Fruit fly (Drosophila melanogaster) whole organism, wandering third instar larva: ENCODE measurements around the gene CG7600.

Experiments used
- Abd-B ChIP-seq: fragments of >200 bp; optimal IDR thresholded peaks from 2 replicates; lab custom pipeline; 2017; ENCODE audit warnings: missing biosample characterization, missing genetic modification characterization
- CG32264 ChIP-seq: fragments of 200-800 bp; sonication (Bioruptor generic); optimal IDR thresholded peaks from 2 replicates; lab custom pipeline; 2016; ENCODE audit warnings: missing biosample characterization, missing genetic modification characterization
- CG9705 ChIP-seq: fragments of 200-800 bp; sonication (Bioruptor generic); optimal IDR thresholded peaks from 2 replicates; lab custom pipeline; 2018; ENCODE audit warnings: missing biosample characterization, mild to moderate bottlenecking, missing genetic modification characterization
- CrebA ChIP-seq: fragments of 200-800 bp; sonication (Bioruptor generic); optimal IDR thresholded peaks from 2 replicates; lab custom pipeline; 2016; ENCODE audit warnings: missing biosample characterization, mild to moderate bottlenecking, missing genetic modification characterization, borderline replicate concordance
- Dfd ChIP-seq: fragments of >200 bp; optimal IDR thresholded peaks from 2 replicates; lab custom pipeline; 2017; ENCODE audit warnings: missing biosample characterization, missing genetic modification characterization
- Dif ChIP-seq: fragments of 200-275, 200-300 bp; sonication (Bioruptor generic); optimal IDR thresholded peaks from 2 replicates; lab custom pipeline; 2018; ENCODE audit warnings: missing biosample characterization, missing genetic modification characterization; ENCODE audit not compliant: partially characterized antibody
- GATAd ChIP-seq: sonication (Bioruptor generic); optimal IDR thresholded peaks from 2 replicates; lab custom pipeline; 2016; ENCODE audit warnings: missing biosample characterization, missing genetic modification characterization
- HLH106 ChIP-seq: fragments of 200-800 bp; optimal IDR thresholded peaks from 3 replicates; lab custom pipeline; 2019; ENCODE audit warnings: missing biosample characterization, mild to moderate bottlenecking, missing genetic modification characterization, moderate library complexity
- Hnf4 ChIP-seq: fragments of 200-800 bp; sonication (Bioruptor generic); optimal IDR thresholded peaks from 2 replicates; lab custom pipeline; 2016; ENCODE audit warnings: missing biosample characterization, mild to moderate bottlenecking, missing genetic modification characterization
- Hr78 ChIP-seq: fragments of >200 bp; optimal IDR thresholded peaks from 2 replicates; lab custom pipeline; 2017; ENCODE audit warnings: missing biosample characterization, missing genetic modification characterization
- Hr83 ChIP-seq: fragments of 200-300 bp; sonication (Bioruptor generic); optimal IDR thresholded peaks from 2 replicates; lab custom pipeline; 2016; ENCODE audit warnings: missing biosample characterization, mild to moderate bottlenecking, missing genetic modification characterization, moderate library complexity; ENCODE audit not compliant: poor library complexity, severe bottlenecking
- Jra ChIP-seq: sonication (Bioruptor generic); optimal IDR thresholded peaks from 2 replicates; lab custom pipeline; 2016; ENCODE audit warnings: missing biosample characterization, missing genetic modification characterization
- Mio ChIP-seq: sonication (Bioruptor generic); optimal IDR thresholded peaks from 2 replicates; lab custom pipeline; 2016; ENCODE audit warnings: missing biosample characterization, missing genetic modification characterization
- Myc ChIP-seq: fragments of >200 bp; optimal IDR thresholded peaks from 2 replicates; lab custom pipeline; 2017
- N ChIP-seq: fragments of >200 bp; optimal IDR thresholded peaks from 2 replicates; lab custom pipeline; 2018; ENCODE audit warnings: missing biosample characterization, missing external identifiers, missing genetic modification characterization
- OdsH ChIP-seq: fragments of 200-800 bp; sonication (Bioruptor generic); optimal IDR thresholded peaks from 2 replicates; lab custom pipeline; 2016; ENCODE audit warnings: missing biosample characterization, mild to moderate bottlenecking, missing genetic modification characterization
- Rel ChIP-seq, 2 experiments: fragments of 200-800 bp; sonication (Bioruptor generic) in 1 of 2; optimal IDR thresholded peaks; 2 replicates in 1 of 2; 3 replicates in 1 of 2; lab custom pipeline; 2016 to 2019; ENCODE audit warnings: mild to moderate bottlenecking in 2 of 2, missing biosample characterization in 2 of 2, missing genetic modification characterization in 2 of 2, moderate library complexity in 1 of 2
- Sp1 ChIP-seq: fragments of 200-800 bp; sonication (Bioruptor generic); optimal IDR thresholded peaks from 3 replicates; lab custom pipeline; 2019; ENCODE audit warnings: missing biosample characterization, mild to moderate bottlenecking, missing genetic modification characterization, moderate library complexity
- Vsx2 ChIP-seq: fragments of 200-300, 225-300 bp; sonication (Bioruptor generic); optimal IDR thresholded peaks from 2 replicates; lab custom pipeline; 2018; ENCODE audit warnings: missing biosample characterization, missing genetic modification characterization; ENCODE audit not compliant: partially characterized antibody
- br ChIP-seq: fragments of 200-800 bp; sonication (Bioruptor generic); optimal IDR thresholded peaks from 2 replicates; lab custom pipeline; 2016; ENCODE audit warnings: missing biosample characterization, missing genetic modification characterization
- brk ChIP-seq: fragments of 200-800 bp; sonication (Bioruptor generic); optimal IDR thresholded peaks from 2 replicates; lab custom pipeline; 2016; ENCODE audit warnings: missing biosample characterization, mild to moderate bottlenecking, missing genetic modification characterization
- dl ChIP-seq, 2 experiments: fragments of 175-275, 200-275 bp in 1 of 2; fragments of 200-275 bp in 1 of 2; sonication (Bioruptor generic); optimal IDR thresholded peaks; lab custom pipeline; 2018; ENCODE audit warnings: mild to moderate bottlenecking in 2 of 2, missing biosample characterization in 2 of 2, missing genetic modification characterization in 2 of 2, moderate library complexity in 2 of 2; ENCODE audit not compliant: partially characterized antibody in 2 of 2, insufficient read depth in 1 of 2
- dmrt93B ChIP-seq: fragments of 200-800 bp; sonication (Bioruptor generic); optimal IDR thresholded peaks from 2 replicates; lab custom pipeline; 2018; ENCODE audit warnings: missing biosample characterization, mild to moderate bottlenecking, missing genetic modification characterization
- dsf ChIP-seq: sonication (Bioruptor generic); optimal IDR thresholded peaks from 2 replicates; lab custom pipeline; 2016; ENCODE audit warnings: missing biosample characterization, missing genetic modification characterization, borderline replicate concordance
- ey ChIP-seq: fragments of 200-800 bp; sonication (Bioruptor generic); optimal IDR thresholded peaks from 2 replicates; lab custom pipeline; 2016; ENCODE audit warnings: missing biosample characterization, missing genetic modification characterization
- foxo ChIP-seq, 2 experiments: fragments of 200-800 bp; sonication (Bioruptor generic); optimal IDR thresholded peaks; 2 replicates in 1 of 2; 3 replicates in 1 of 2; lab custom pipeline; 2016 to 2017; ENCODE audit warnings: missing biosample characterization in 2 of 2, missing genetic modification characterization in 2 of 2
- fru ChIP-seq: fragments of 200-800 bp; sonication (Bioruptor generic); optimal IDR thresholded peaks from 3 replicates; lab custom pipeline; 2016; ENCODE audit warnings: missing biosample characterization, mild to moderate bottlenecking, missing genetic modification characterization
- h ChIP-seq: fragments of 200-800 bp; sonication (Bioruptor generic); optimal IDR thresholded peaks from 3 replicates; lab custom pipeline; 2016; ENCODE audit warnings: missing biosample characterization, mild to moderate bottlenecking, missing genetic modification characterization
- jim ChIP-seq: fragments of 175-275, 200-325 bp; sonication (Bioruptor generic); optimal IDR thresholded peaks from 2 replicates; lab custom pipeline; 2016; ENCODE audit warnings: missing biosample characterization, mild to moderate bottlenecking, missing genetic modification characterization
- lola ChIP-seq: fragments of >200 bp; optimal IDR thresholded peaks from 2 replicates; lab custom pipeline; 2017; ENCODE audit warnings: missing biosample characterization, missing genetic modification characterization
- pan ChIP-seq: fragments of >200 bp; optimal IDR thresholded peaks from 2 replicates; lab custom pipeline; 2017
- psq ChIP-seq: fragments of 200-800 bp; sonication (Bioruptor generic); optimal IDR thresholded peaks from 3 replicates; lab custom pipeline; 2017; ENCODE audit warnings: missing biosample characterization, mild to moderate bottlenecking, missing genetic modification characterization, moderate library complexity
- rgr ChIP-seq: fragments of 200-800 bp; sonication (Bioruptor generic); optimal IDR thresholded peaks from 3 replicates; lab custom pipeline; 2016; ENCODE audit warnings: missing biosample characterization, mild to moderate bottlenecking, missing genetic modification characterization
- sage ChIP-seq: fragments of 200-800 bp; sonication (Bioruptor generic); optimal IDR thresholded peaks from 2 replicates; lab custom pipeline; 2016; ENCODE audit warnings: missing biosample characterization, mild to moderate bottlenecking, missing genetic modification characterization
- sv ChIP-seq: fragments of 200-800 bp; sonication (Bioruptor generic); optimal IDR thresholded peaks from 3 replicates; lab custom pipeline; 2016; ENCODE audit warnings: missing biosample characterization, missing genetic modification characterization
- tai ChIP-seq: sonication (Bioruptor generic); optimal IDR thresholded peaks from 2 replicates; lab custom pipeline; 2016; ENCODE audit warnings: missing biosample characterization, missing genetic modification characterization
- usp ChIP-seq: fragments of >200 bp; optimal IDR thresholded peaks from 2 replicates; lab custom pipeline; 2017; ENCODE audit warnings: missing biosample characterization, missing genetic modification characterization
- woc ChIP-seq: sonication (Bioruptor generic); optimal IDR thresholded peaks from 2 replicates; lab custom pipeline; 2016; ENCODE audit warnings: missing biosample characterization, mild to moderate bottlenecking, missing genetic modification characterization

The CG7600 gene

dm6 chr3L:11246046-11246887 is 35.7 kb downstream of the CG7600 start (continued):
- TF ChIP-seq sv = no peak
- TF ChIP-seq Abd-B (GFP tag; lab: Kevin White, UChicago) = no peak
- TF ChIP-seq lola = no peak
- TF ChIP-seq CG32264 (GFP tag; lab: Kevin White, UChicago) = peak; percentile 45
- peak; percentile 57 for TF ChIP-seq Jra (GFP tag; lab: Kevin White, UChicago)
- TF ChIP-seq sage = peak; percentile 90
- peak; percentile 41 for TF ChIP-seq woc
- peak; percentile 37 to 77 for TF ChIP-seq dl (GFP tag; optimal IDR thresholded peaks at IDR 0.05; lab: Kevin White, UChicago; ENCODE audit: insufficient read depth in 1 of 2, partially characterized antibody in 2 of 2)
- TF ChIP-seq Hr83 = peak; percentile 72
- peak; percentile 81 for TF ChIP-seq h (GFP tag; lab: Kevin White, UChicago)
- peak; percentile 95 for TF ChIP-seq CrebA (GFP tag; lab: Kevin White, UChicago)
- TF ChIP-seq CG9705 (GFP tag; lab: Kevin White, UChicago) = peak; percentile 61
- peak; percentile 76 for TF ChIP-seq OdsH (GFP tag; lab: Kevin White, UChicago)
- TF ChIP-seq rgr = peak; percentile 48
- TF ChIP-seq Hr78 (GFP tag; lab: Kevin White, UChicago) = no peak
- TF ChIP-seq br (GFP tag; lab: Kevin White, UChicago) = peak; percentile 79
- TF ChIP-seq, all 38 proteins: peak for 25

- no peak for TF ChIP-seq Abd-B (GFP tag; lab: Kevin White, UChicago)
- peak; percentile 65 for TF ChIP-seq rgr
- TF ChIP-seq lola = no peak
- no peak for TF ChIP-seq dmrt93B (GFP tag; lab: Kevin White, UChicago)
- TF ChIP-seq GATAd (GFP tag; lab: Kevin White, UChicago) = no peak
- TF ChIP-seq Hnf4 (GFP tag; lab: Kevin White, UChicago) = peak; percentile 56
- no peak for TF ChIP-seq dsf (GFP tag; lab: Kevin White, UChicago)
- no peak for TF ChIP-seq CG9705 (GFP tag; lab: Kevin White, UChicago)
- no peak for TF ChIP-seq N (GFP tag; lab: Kevin White, UChicago)
- TF ChIP-seq Hr78 (GFP tag; lab: Kevin White, UChicago) = no peak
- peak in 1 of 2 experiments; percentile 34 for TF ChIP-seq dl (GFP tag; optimal IDR thresholded peaks at IDR 0.05; lab: Kevin White, UChicago; ENCODE audit: insufficient read depth in 1 of 2, partially characterized antibody in 2 of 2)
- TF ChIP-seq jim (GFP tag; lab: Kevin White, UChicago) = no peak
- TF ChIP-seq Myc (lab: Kevin White, UChicago) = no peak
- peak; percentile 47 for TF ChIP-seq sage
- TF ChIP-seq fru (GFP tag; lab: Kevin White, UChicago) = peak; percentile 93
- TF ChIP-seq usp (GFP tag; lab: Kevin White, UChicago) = no peak
- no peak for TF ChIP-seq tai (GFP tag; lab: Kevin White, UChicago)
- peak; percentile 46 for TF ChIP-seq Sp1 (GFP tag; lab: Kevin White, UChicago)
- TF ChIP-seq brk (GFP tag; lab: Kevin White, UChicago) = peak; percentile 38
- peak; percentile 72 for TF ChIP-seq Dif (GFP tag; lab: Kevin White, UChicago)
- TF ChIP-seq Rel (GFP tag; optimal IDR thresholded peaks at IDR 0.05; lab: Kevin White, UChicago) = no peak
- peak; percentile 53 for TF ChIP-seq Rel (tag; optimal IDR thresholded peaks at IDR 0.05; lab: Kevin White, UChicago)
- peak; percentile 21 for TF ChIP-seq HLH106 (tag; lab: Kevin White, UChicago)
- no peak for TF ChIP-seq woc
- peak; percentile 68 for TF ChIP-seq h (GFP tag; lab: Kevin White, UChicago)
- peak; percentile 26 for TF ChIP-seq Jra (GFP tag; lab: Kevin White, UChicago)
- peak; percentile 90 for TF ChIP-seq Hr83
- peak; percentile 38 for TF ChIP-seq OdsH (GFP tag; lab: Kevin White, UChicago)
- no peak for TF ChIP-seq pan (lab: Kevin White, UChicago)
- peak; percentile 66 for TF ChIP-seq CrebA (GFP tag; lab: Kevin White, UChicago)
- no peak for TF ChIP-seq Mio
- no peak for TF ChIP-seq ey (GFP tag; lab: Kevin White, UChicago)
- TF ChIP-seq CG32264 (GFP tag; lab: Kevin White, UChicago) = no peak
- peak; percentile 59 for TF ChIP-seq br (GFP tag; lab: Kevin White, UChicago)
- no peak for TF ChIP-seq sv
- TF ChIP-seq psq (GFP tag; lab: Kevin White, UChicago) = peak; percentile 52
- peak in 1 of 2 experiments; percentile 39 for TF ChIP-seq foxo (GFP tag; optimal IDR thresholded peaks at IDR 0.05; lab: Kevin White, UChicago)
- TF ChIP-seq Vsx2 = no peak
- no peak for TF ChIP-seq Dfd (GFP tag; lab: Kevin White, UChicago)
Measured at dm6 chr3L:11247370-11248255, 37.0 kb downstream of the CG7600 start.
